Worm (Caenorhabditis elegans) whole organism, L3 larva: Measurements from ENCODE around the gene sel-15.

Experiments
- aly-2 ChIP-seq: fragments of 150-350 bp; optimal IDR thresholded peaks from 2 replicates; lab custom pipeline; 2014; ENCODE audit warnings: missing biosample characterization, missing genetic modification characterization
- ceh-82 ChIP-seq: fragments of 150-350 bp; optimal IDR thresholded peaks from 2 replicates; lab custom pipeline; 2014; ENCODE audit warnings: missing biosample characterization, missing genetic modification characterization
- elt-1 ChIP-seq: fragments of 150-350 bp; optimal IDR thresholded peaks from 2 replicates; lab custom pipeline; 2014; ENCODE audit warnings: missing biosample characterization, missing genetic modification characterization
- nhr-11 ChIP-seq: fragments of 150-350 bp; optimal IDR thresholded peaks from 2 replicates; lab custom pipeline; 2014; ENCODE audit warnings: missing biosample characterization, missing genetic modification characterization
- nhr-12 ChIP-seq: fragments of 150-350 bp; optimal IDR thresholded peaks from 2 replicates; lab custom pipeline; 2014; ENCODE audit warnings: missing biosample characterization, missing genetic modification characterization
- nhr-237 ChIP-seq: fragments of 150-350 bp; optimal IDR thresholded peaks from 2 replicates; lab custom pipeline; 2014; ENCODE audit warnings: missing biosample characterization, missing genetic modification characterization
- nhr-25 ChIP-seq: sonication (generic microtip); optimal IDR thresholded peaks from 2 replicates; lab custom pipeline; 2017; ENCODE audit warnings: missing biosample characterization, missing genetic modification characterization
- nhr-77 ChIP-seq: fragments of 150-350 bp; optimal IDR thresholded peaks from 2 replicates; lab custom pipeline; 2014; ENCODE audit warnings: missing biosample characterization, missing genetic modification characterization
- pha-4 ChIP-seq: fragments of 150-350 bp; optimal IDR thresholded peaks from 2 replicates; lab custom pipeline; 2014; ENCODE audit warnings: missing biosample characterization, missing genetic modification reagents, missing genetic modification characterization
- pqm-1 ChIP-seq: fragments of 150-350 bp; optimal IDR thresholded peaks from 2 replicates; lab custom pipeline; 2017; ENCODE audit warnings: missing biosample characterization, missing genetic modification characterization, inconsistent platforms
- unc-62 ChIP-seq: fragments of 150-350 bp; sonication (generic microtip); optimal IDR thresholded peaks from 4 replicates; lab custom pipeline; 2014; ENCODE audit warnings: missing biosample characterization, missing genetic modification reagents, missing genetic modification characterization
- zag-1 ChIP-seq: fragments of 150-350 bp; optimal IDR thresholded peaks from 2 replicates; lab custom pipeline; 2014; ENCODE audit warnings: missing biosample characterization, missing genetic modification characterization
- ztf-11 ChIP-seq: fragments of 150-350 bp; optimal IDR thresholded peaks from 2 replicates; lab custom pipeline; 2014; ENCODE audit warnings: missing biosample characterization, missing genetic modification characterization
- ztf-4 ChIP-seq: fragments of 150-350 bp; optimal IDR thresholded peaks from 2 replicates; lab custom pipeline; 2014; ENCODE audit warnings: missing biosample characterization, missing genetic modification characterization

DNA sequence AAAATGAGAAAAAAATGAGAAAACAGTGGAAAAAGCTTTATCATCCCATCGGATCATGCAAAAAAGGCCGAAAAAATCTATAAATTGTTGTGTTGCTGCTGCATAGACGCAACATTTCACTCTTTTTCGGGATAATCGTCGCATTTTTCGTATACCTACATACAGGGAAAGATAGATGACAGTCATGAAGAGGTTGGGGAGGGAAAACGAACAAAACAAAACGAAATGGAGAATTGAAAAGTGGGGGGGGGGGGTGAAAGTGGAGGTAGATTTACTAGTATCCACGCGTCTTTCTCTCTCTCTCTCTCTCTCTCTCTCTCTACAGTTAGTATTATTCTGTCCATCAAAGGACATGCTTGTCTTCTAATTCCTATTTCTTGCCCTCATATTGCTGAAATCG is 48.2 kb upstream of the sel-15 start:
- TF ChIP-seq nhr-12 (tag; lab: Kevin White, UChicago), result no peak
- no peak for TF ChIP-seq pqm-1
- no peak for TF ChIP-seq unc-62
- no peak for TF ChIP-seq aly-2 (tag; lab: Kevin White, UChicago)
- TF ChIP-seq elt-1 (tag; lab: Kevin White, UChicago), result no peak
- TF ChIP-seq nhr-237 (tag; lab: Kevin White, UChicago), result no peak
- TF ChIP-seq nhr-25, result no peak
- TF ChIP-seq nhr-11 (tag; lab: Kevin White, UChicago), result no peak
- TF ChIP-seq nhr-77 (tag; lab: Kevin White, UChicago), result no peak
- TF ChIP-seq ztf-11 (tag; lab: Kevin White, UChicago), result no peak
- no peak for TF ChIP-seq ztf-4 (tag; lab: Kevin White, UChicago)
- TF ChIP-seq zag-1 (tag; lab: Kevin White, UChicago), result no peak
- TF ChIP-seq pha-4 (tag; lab: Kevin White, UChicago), result no peak
- TF ChIP-seq ceh-82, result no peak
